Worm (Caenorhabditis elegans): Measurements from ENCODE around the gene abu-13.
A peak's percentile ranks its signal among the peaks of the same experiment; 100 is the strongest.

ce11 chrIII:6971662-6972284, 26.1 kb upstream of the abu-13 start, which contains the start of the genes eef-1A.1 and rfc-4:
- TF ChIP-seq tra-4 (tag; optimal IDR thresholded peaks at IDR 0.05) (no peak), ama-1 (optimal IDR thresholded peaks at IDR 0.05) (no peak), hnd-1 (tag; optimal IDR thresholded peaks at IDR 0.05) (peak; percentile 50), flt-1 (GFP tag; IDR thresholded peaks at IDR 0.05) (peak; percentile 84), sea-1 (GFP tag; conservative IDR thresholded peaks at IDR 0.05) (no peak), B0310.2 (tag; optimal IDR thresholded peaks at IDR 0.05) (no peak), ets-7 (tag; optimal IDR thresholded peaks at IDR 0.05) (no peak), ceh-13 (GFP tag; optimal IDR thresholded peaks at IDR 0.05) (no peak), F13C5.2 (tag; optimal IDR thresholded peaks at IDR 0.05) (peak; percentile 89), ceh-36 (tag; optimal IDR thresholded peaks at IDR 0.05) (peak; percentile 7), hmbx-1 (tag; optimal IDR thresholded peaks at IDR 0.05) (peak; percentile 9), tbx-37 (GFP tag; conservative IDR thresholded peaks at IDR 0.05) (peak; percentile 59)
